Worm (Caenorhabditis elegans) whole organism, L1 larva: ENCODE data around the gene Y32B12B.1.
A peak's percentile ranks its signal among the peaks of the same experiment; 100 is the strongest.
"Not testable (repeated sequence)": the region's sequence is repeated elsewhere in the genome, so short reads cannot be mapped to it uniquely, and the experiment has no call there.

Source experiments
- C34B4.2 ChIP-seq: sonication (generic microtip); optimal IDR thresholded peaks from 2 replicates; lab custom pipeline; 2017; ENCODE audit warnings: mild to moderate bottlenecking, missing genetic modification characterization, missing compliant biosample characterization
- F16B12.6 ChIP-seq: fragments of 150-350 bp; optimal IDR thresholded peaks from 2 replicates; lab custom pipeline; 2014; ENCODE audit warnings: missing biosample characterization, missing genetic modification characterization
- Y116A8C.19 ChIP-seq: sonication (generic microtip); optimal IDR thresholded peaks from 2 replicates; lab custom pipeline; 2016; ENCODE audit warnings: missing compliant biosample characterization, missing genetic modification characterization, borderline replicate concordance
- aha-1 ChIP-seq: fragments of 150-350 bp; optimal IDR thresholded peaks from 2 replicates; lab custom pipeline; 2014; ENCODE audit warnings: missing biosample characterization, missing genetic modification characterization
- ceh-63 ChIP-seq: fragments of 200-800 bp; sonication (Bioruptor generic); optimal IDR thresholded peaks from 2 replicates; lab custom pipeline; 2018; ENCODE audit warnings: mild to moderate bottlenecking, missing genetic modification characterization, missing compliant biosample characterization
- ceh-82 ChIP-seq, 3 experiments: fragments of 150-350 bp in 1 of 3; sonication (generic microtip) in 2 of 3; optimal IDR thresholded peaks; 2 replicates each; lab custom pipeline; 2014 to 2017; ENCODE audit warnings: missing biosample characterization in 3 of 3, missing genetic modification characterization in 3 of 3
- ceh-88 ChIP-seq: fragments of 200-800 bp; sonication (Bioruptor generic); IDR thresholded peaks from 2 replicates; pipeline ENCODE4 v1.3.6; 2022; ENCODE audit warnings: missing genetic modification characterization, missing compliant biosample characterization
- ceh-90 ChIP-seq: sonication (generic microtip); optimal IDR thresholded peaks from 2 replicates; lab custom pipeline; 2016; ENCODE audit warnings: missing genetic modification characterization, missing compliant biosample characterization
- dpl-1 ChIP-seq, 3 experiments: fragments of 150-350 bp in 2 of 3; sonication (generic microtip) in 1 of 3; optimal IDR thresholded peaks; 2 replicates each; lab custom pipeline; 2014 to 2017; ENCODE audit warnings: missing biosample characterization in 3 of 3, missing genetic modification characterization in 3 of 3, missing genetic modification reagents in 3 of 3
- efl-1 ChIP-seq, 4 experiments: fragments of 150-350 bp; optimal IDR thresholded peaks in 3 of 4; peaks in 1 of 4; 1 replicate in 1 of 4; 2 replicates in 3 of 4; lab custom pipeline; 2014; ENCODE audit warnings: missing biosample characterization in 2 of 4, missing genetic modification characterization in 2 of 4, missing genetic modification reagents in 2 of 4
- fos-1 ChIP-seq: fragments of 150-350 bp; optimal IDR thresholded peaks from 2 replicates; lab custom pipeline; 2014; ENCODE audit warnings: missing biosample characterization, missing genetic modification characterization
- hlh-17 ChIP-seq: fragments of 200-800 bp; sonication (Bioruptor generic); optimal IDR thresholded peaks from 2 replicates; lab custom pipeline; 2018; ENCODE audit warnings: missing genetic modification characterization, mild to moderate bottlenecking, missing compliant biosample characterization, moderate library complexity, borderline replicate concordance
- lin-14 ChIP-seq: fragments of 200-800 bp; sonication (Bioruptor generic); optimal IDR thresholded peaks from 2 replicates; lab custom pipeline; 2018; ENCODE audit warnings: mild to moderate bottlenecking, missing genetic modification characterization, moderate library complexity, missing compliant biosample characterization
- lin-39 ChIP-seq: fragments of 150-350 bp; optimal IDR thresholded peaks from 2 replicates; lab custom pipeline; 2014; ENCODE audit warnings: missing biosample characterization, missing genetic modification reagents, missing genetic modification characterization
- lir-3 ChIP-seq: sonication (generic microtip); optimal IDR thresholded peaks from 2 replicates; lab custom pipeline; 2016; ENCODE audit warnings: mild to moderate bottlenecking, missing genetic modification characterization, moderate library complexity, missing compliant biosample characterization; ENCODE audit not compliant: poor library complexity
- lsy-2 ChIP-seq, 2 experiments: fragments of 150-350 bp; optimal IDR thresholded peaks; 2 replicates each; lab custom pipeline; 2014; ENCODE audit warnings: missing biosample characterization in 2 of 2, missing genetic modification characterization in 2 of 2
- mep-1 ChIP-seq: fragments of 150-350 bp; optimal IDR thresholded peaks from 2 replicates; lab custom pipeline; 2014; ENCODE audit warnings: missing biosample characterization, missing genetic modification characterization
- nhr-12 ChIP-seq: sonication (generic microtip); optimal IDR thresholded peaks from 2 replicates; lab custom pipeline; 2017; ENCODE audit warnings: missing biosample characterization, missing genetic modification characterization
- nhr-20 ChIP-seq: sonication (generic microtip); optimal IDR thresholded peaks from 2 replicates; lab custom pipeline; 2016; ENCODE audit warnings: mild to moderate bottlenecking, missing genetic modification characterization, missing compliant biosample characterization
- nhr-71 ChIP-seq: sonication (generic microtip); optimal IDR thresholded peaks from 2 replicates; lab custom pipeline; 2016; ENCODE audit warnings: mild to moderate bottlenecking, missing genetic modification characterization, moderate library complexity, missing compliant biosample characterization
- nhr-77 ChIP-seq: fragments of 150-350 bp; optimal IDR thresholded peaks from 2 replicates; lab custom pipeline; 2014; ENCODE audit warnings: missing biosample characterization, missing genetic modification characterization
- nhr-85 ChIP-seq: sonication (generic microtip); peaks from one replicate; lab custom pipeline; 2016; ENCODE audit warnings: missing genetic modification characterization, inconsistent platforms, missing compliant biosample characterization
- snpc-4 ChIP-seq: fragments of 150-350 bp; optimal IDR thresholded peaks from 2 replicates; lab custom pipeline; 2014; ENCODE audit warnings: missing biosample characterization, missing genetic modification characterization
- snu-23 ChIP-seq: sonication (generic microtip); optimal IDR thresholded peaks from 2 replicates; lab custom pipeline; 2016; ENCODE audit warnings: missing genetic modification characterization, missing compliant biosample characterization
- sox-4 ChIP-seq: sonication (generic microtip); optimal IDR thresholded peaks from 2 replicates; lab custom pipeline; 2016; ENCODE audit warnings: missing genetic modification characterization, missing compliant biosample characterization
- sup-37 ChIP-seq: fragments of 200-800 bp; sonication (Bioruptor generic); optimal IDR thresholded peaks from 2 replicates; lab custom pipeline; 2018; ENCODE audit warnings: mild to moderate bottlenecking, missing genetic modification characterization, missing compliant biosample characterization
- swsn-7 ChIP-seq: sonication (generic microtip); optimal IDR thresholded peaks from 2 replicates; lab custom pipeline; 2016; ENCODE audit warnings: missing genetic modification characterization, missing compliant biosample characterization
- tbx-2 ChIP-seq: sonication (generic microtip); optimal IDR thresholded peaks from 2 replicates; lab custom pipeline; 2016; ENCODE audit warnings: missing genetic modification characterization, missing compliant biosample characterization
- unc-30 ChIP-seq: sonication (generic microtip); optimal IDR thresholded peaks from 2 replicates; lab custom pipeline; 2017; ENCODE audit warnings: missing biosample characterization, missing genetic modification characterization
- unc-62 ChIP-seq: fragments of 150-350 bp; optimal IDR thresholded peaks from 2 replicates; lab custom pipeline; 2014; ENCODE audit warnings: missing biosample characterization, missing genetic modification reagents, missing genetic modification characterization
- vab-15 ChIP-seq: sonication (generic microtip); optimal IDR thresholded peaks from 2 replicates; lab custom pipeline; 2017; ENCODE audit warnings: missing genotype, mild to moderate bottlenecking, missing genetic modification characterization, missing compliant biosample characterization
- zag-1 ChIP-seq: fragments of 150-350 bp; optimal IDR thresholded peaks from 2 replicates; lab custom pipeline; 2014; ENCODE audit warnings: missing biosample characterization, missing genetic modification characterization

Y32B12B.1 gene

ce11 chrV:16503164-16503563 lies 33.6 kb upstream of the Y32B12B.1 start, which contains the start of gene F36D3.14:
F36D3.14 (minus strand) TSS chrV:16503264.
- TF ChIP-seq nhr-77 (tag; lab: Kevin White, UChicago), result no peak
- no peak for TF ChIP-seq vab-15 (tag; lab: Kevin White, UChicago)
- TF ChIP-seq ceh-63 (GFP tag; lab: Kevin White, UChicago), result no peak
- TF ChIP-seq mep-1 (tag; lab: Kevin White, UChicago), result no peak
- TF ChIP-seq ceh-88 (GFP tag; lab: Robert Waterston, UW), result no peak
- no peak for TF ChIP-seq fos-1 (tag; lab: Kevin White, UChicago)
- no peak for TF ChIP-seq unc-62 (GFP tag; lab: Kevin White, UChicago)
- TF ChIP-seq Y116A8C.19 (tag; lab: Kevin White, UChicago), result no peak
- TF ChIP-seq efl-1 (optimal IDR thresholded peaks at IDR 0.05; lab: Kevin White, UChicago), result no peak
- TF ChIP-seq efl-1 (GFP tag; optimal IDR thresholded peaks at IDR 0.05 in 1 of 2; lab: Kevin White, UChicago), result no peak
- no peak for TF ChIP-seq sup-37 (GFP tag; lab: Kevin White, UChicago)
- no peak for TF ChIP-seq ceh-90 (tag; lab: Kevin White, UChicago)
- no peak for TF ChIP-seq nhr-71 (tag; lab: Kevin White, UChicago)
- TF ChIP-seq, all 84 proteins: peak for 0

- no peak for TF ChIP-seq nhr-85
- TF ChIP-seq lin-39 (tag; lab: Kevin White, UChicago), result no peak
- TF ChIP-seq aha-1 (tag; lab: Kevin White, UChicago), result no peak
- no peak for TF ChIP-seq ceh-82 (tag; optimal IDR thresholded peaks at IDR 0.05; lab: Kevin White, UChicago)
These were observed 31.0 kb upstream of the Y32B12B.1 start, which contains the start of gene nhr-54 for ce11 chrV:16505828-16506227. nhr-54 (minus strand) TSS chrV:16505928.

ce11 chrV:16506650-16507049 lies 30.2 kb upstream of the Y32B12B.1 start:
- no peak for TF ChIP-seq snpc-4
- TF ChIP-seq lir-3 (tag; lab: Kevin White, UChicago), result no peak
- TF ChIP-seq F16B12.6 (tag; lab: Kevin White, UChicago), result no peak
- TF ChIP-seq lin-14, result peak; percentile 8
- no peak for TF ChIP-seq dpl-1 (GFP tag; optimal IDR thresholded peaks at IDR 0.05; lab: Kevin White, UChicago)
- no peak for TF ChIP-seq tbx-2 (tag; lab: Kevin White, UChicago)
- no peak for TF ChIP-seq snu-23

- no peak for TF ChIP-seq sox-4 (tag; lab: Kevin White, UChicago)
- TF ChIP-seq C34B4.2 (tag; lab: Kevin White, UChicago), result no peak
- TF ChIP-seq nhr-12 (tag; lab: Kevin White, UChicago), result no peak
- TF ChIP-seq F16B12.6 (tag; lab: Kevin White, UChicago), result no peak
- TF ChIP-seq swsn-7 (tag; lab: Kevin White, UChicago), result no peak
- TF ChIP-seq zag-1, result no peak
- TF ChIP-seq lsy-2 (tag; optimal IDR thresholded peaks at IDR 0.05; lab: Kevin White, UChicago), result no peak
- TF ChIP-seq nhr-20 (tag; lab: Kevin White, UChicago), result no peak
- TF ChIP-seq, all 84 proteins: peak for 0
These were observed 28.1 kb upstream of the Y32B12B.1 start, which contains the start of gene srr-3 for ce11 chrV:16508667-16509066. srr-3 (minus strand) TSS chrV:16508767.

ce11 chrV:16515140-16515539 lies 21.7 kb upstream of the Y32B12B.1 start, which contains the start of gene F36D3.5:
F36D3.5 (minus strand) TSS chrV:16515240.
- not testable (repeated sequence) for TF ChIP-seq hlh-17 (GFP tag; lab: Kevin White, UChicago); sox-4 (tag; lab: Kevin White, UChicago); unc-30 (tag; lab: Kevin White, UChicago)

- no peak for TF ChIP-seq nhr-12 (tag; lab: Kevin White, UChicago)
These were observed 19.2 kb upstream of the Y32B12B.1 start, which contains the start of gene F36D3.4 for ce11 chrV:16517619-16518018. F36D3.4 (minus strand) TSS chrV:16517719.
